Worm (Caenorhabditis elegans): ENCODE results near the gene srw-69.

ce11 chrV:7455008-7455407 lies 26.2 kb upstream of the srw-69 start, which contains the start of gene F25E5.2:
- no peak for TF ChIP-seq unc-30 (tag; optimal IDR thresholded peaks at IDR 0.05)
- no peak for TF ChIP-seq lsy-2 (tag; optimal IDR thresholded peaks at IDR 0.05)
- no peak for TF ChIP-seq nhr-12 (tag; optimal IDR thresholded peaks at IDR 0.05)
- no peak for TF ChIP-seq mdl-1 (tag; optimal IDR thresholded peaks at IDR 0.05)
- TF ChIP-seq aly-2 (tag; optimal IDR thresholded peaks at IDR 0.05) = no peak
- TF ChIP-seq tbx-2 (tag; optimal IDR thresholded peaks at IDR 0.05) = no peak
- no peak for TF ChIP-seq sptf-1 (tag; optimal IDR thresholded peaks at IDR 0.05)
- no peak for TF ChIP-seq jun-1 (tag; optimal IDR thresholded peaks at IDR 0.05)
- TF ChIP-seq ceh-88 (GFP tag; IDR thresholded peaks at IDR 0.05) = no peak

All from whole organism, L1 larva.